Fruit fly (Drosophila melanogaster) whole organism, embryonic: Measurements from ENCODE around the gene CG9133.

ENCODE experiments used
- CG11247 ChIP-seq: fragments of 200-800 bp; sonication (Bioruptor generic); IDR thresholded peaks from 2 replicates; pipeline ENCODE4 v1.3.6; 2022; ENCODE audit warnings: missing biosample characterization, missing genetic modification characterization
- CG11504 ChIP-seq: fragments of 200-800 bp; sonication (Bioruptor generic); optimal IDR thresholded peaks from 3 replicates; lab custom pipeline; 2019; ENCODE audit warnings: missing biosample characterization, mild to moderate bottlenecking, missing genetic modification characterization, moderate library complexity
- CG12155 ChIP-seq: fragments of 200-800 bp; sonication (Bioruptor generic); optimal IDR thresholded peaks from 3 replicates; lab custom pipeline; 2016; ENCODE audit warnings: missing biosample characterization, missing genetic modification characterization
- CG16779 ChIP-seq: fragments of 200-800 bp; sonication (Bioruptor generic); IDR thresholded peaks from 2 replicates; pipeline ENCODE4 v1.3.6; 2022; ENCODE audit warnings: missing biosample characterization, missing genetic modification characterization
- CG16813 ChIP-seq: fragments of 200-800 bp; sonication (Bioruptor generic); IDR thresholded peaks from 3 replicates; pipeline ENCODE4 v1.3.6; 2022; ENCODE audit warnings: missing biosample characterization, missing genetic modification characterization; ENCODE audit not compliant: partially characterized antibody
- CG17568 ChIP-seq: fragments of 200-800 bp; sonication (Bioruptor generic); optimal IDR thresholded peaks from 2 replicates; lab custom pipeline; 2018; ENCODE audit warnings: missing biosample characterization, mild to moderate bottlenecking, missing genetic modification characterization, moderate library complexity
- CG18011 ChIP-seq: fragments of 200-800 bp; sonication (Bioruptor generic); optimal IDR thresholded peaks from 2 replicates; lab custom pipeline; 2017; ENCODE audit warnings: missing biosample characterization, missing genetic modification characterization, mild to moderate bottlenecking, moderate library complexity, missing genotype
- CG2678 ChIP-seq: fragments of 200-800 bp; sonication (Bioruptor generic); optimal IDR thresholded peaks from 3 replicates; lab custom pipeline; 2019; ENCODE audit warnings: missing biosample characterization, mild to moderate bottlenecking, missing genetic modification characterization, moderate library complexity
- CG30020 ChIP-seq: fragments of 200-800 bp; optimal IDR thresholded peaks from 2 replicates; lab custom pipeline; 2019; ENCODE audit warnings: missing biosample characterization, mild to moderate bottlenecking, missing genetic modification characterization, moderate library complexity
- CG33557 ChIP-seq: fragments of 200-800 bp; sonication (Bioruptor generic); optimal IDR thresholded peaks from 2 replicates; lab custom pipeline; 2019; ENCODE audit warnings: missing biosample characterization, mild to moderate bottlenecking, missing genetic modification characterization, moderate library complexity
- CG4360 ChIP-seq: fragments of 200-800 bp; sonication (Bioruptor generic); IDR thresholded peaks from 2 replicates; pipeline ENCODE4 v1.3.6; 2022; ENCODE audit warnings: missing biosample characterization, missing genetic modification characterization
- CG5245 ChIP-seq: fragments of 200-800 bp; sonication (Bioruptor generic); optimal IDR thresholded peaks from 3 replicates; lab custom pipeline; 2016; ENCODE audit warnings: missing biosample characterization, missing genetic modification characterization
- CG6683 ChIP-seq: fragments of 200-800 bp; sonication (Bioruptor generic); optimal IDR thresholded peaks from 2 replicates; lab custom pipeline; 2017; ENCODE audit warnings: missing biosample characterization, mild to moderate bottlenecking, missing genetic modification characterization, missing genetic modification reagents
- CG7271 ChIP-seq: fragments of 200-800 bp; sonication (Bioruptor generic); optimal IDR thresholded peaks from 2 replicates; lab custom pipeline; 2018; ENCODE audit warnings: missing biosample characterization, mild to moderate bottlenecking, missing genetic modification characterization, moderate library complexity
- CG7786 ChIP-seq: fragments of 200-800 bp; sonication (Bioruptor generic); optimal IDR thresholded peaks from 2 replicates; lab custom pipeline; 2016; ENCODE audit warnings: missing biosample characterization, missing genetic modification characterization
- Dad ChIP-seq: fragments of 200-800 bp; sonication (Bioruptor generic); optimal IDR thresholded peaks from 3 replicates; lab custom pipeline; 2016; ENCODE audit warnings: missing biosample characterization, missing genetic modification characterization
- Fer1 ChIP-seq: fragments of 200-800 bp; sonication (Bioruptor generic); optimal IDR thresholded peaks from 2 replicates; lab custom pipeline; 2017; ENCODE audit warnings: missing biosample characterization, mild to moderate bottlenecking, missing genetic modification characterization
- Hr78 ChIP-seq, 2 experiments: fragments of 200-800 bp in 1 of 2; fragments of >200 bp in 1 of 2; sonication (Bioruptor generic) in 1 of 2; optimal IDR thresholded peaks; 2 replicates each; lab custom pipeline; 2017 to 2019; ENCODE audit warnings: missing biosample characterization in 2 of 2, missing genetic modification characterization in 2 of 2, mild to moderate bottlenecking in 1 of 2, moderate library complexity in 1 of 2
- Tbp ChIP-seq: fragments of >200 bp; optimal IDR thresholded peaks from 2 replicates; lab custom pipeline; 2018; ENCODE audit warnings: missing biosample characterization, missing genetic modification characterization
- ase ChIP-seq: fragments of 200-800 bp; sonication (Bioruptor generic); IDR thresholded peaks from 3 replicates; pipeline ENCODE4 v1.3.6; 2022; ENCODE audit warnings: missing biosample characterization, missing genetic modification characterization
- bowl ChIP-seq: fragments of 200-800 bp; sonication (Bioruptor generic); IDR thresholded peaks from 2 replicates; pipeline ENCODE4 v1.3.6; 2022; ENCODE audit warnings: missing biosample characterization, missing genetic modification characterization
- cg ChIP-seq: fragments of 200-800 bp; sonication (Bioruptor generic); optimal IDR thresholded peaks from 3 replicates; lab custom pipeline; 2019; ENCODE audit warnings: missing biosample characterization, mild to moderate bottlenecking, missing genetic modification characterization, moderate library complexity
- chif ChIP-seq, 2 experiments: fragments of 200-800 bp; sonication (Bioruptor generic); optimal IDR thresholded peaks; 3 replicates each; lab custom pipeline; 2016; ENCODE audit warnings: missing biosample characterization in 2 of 2, missing genetic modification characterization in 2 of 2
- dm ChIP-seq: fragments of 200-800 bp; sonication (Bioruptor generic); optimal IDR thresholded peaks from 3 replicates; lab custom pipeline; 2016; ENCODE audit warnings: missing biosample characterization, missing genetic modification characterization
- dpn ChIP-seq, 2 experiments: fragments of 200-800 bp; sonication (Bioruptor generic); optimal IDR thresholded peaks; 3 replicates each; lab custom pipeline; 2016; ENCODE audit warnings: missing biosample characterization in 2 of 2, missing genetic modification characterization in 2 of 2
- en ChIP-seq: fragments of 200-800 bp; sonication (Bioruptor generic); optimal IDR thresholded peaks from 2 replicates; lab custom pipeline; 2016; ENCODE audit warnings: missing biosample characterization, missing genetic modification characterization
- esg ChIP-seq: fragments of 200-800 bp; sonication (Bioruptor generic); conservative IDR thresholded peaks from 2 replicates; pipeline ENCODE4 v1.3.6; 2022; ENCODE audit warnings: missing biosample characterization, missing genetic modification characterization
- gcm2 ChIP-seq: fragments of 200-800 bp; sonication (Bioruptor generic); optimal IDR thresholded peaks from 2 replicates; lab custom pipeline; 2016; ENCODE audit warnings: missing biosample characterization, missing genetic modification characterization
- gsb-n ChIP-seq: fragments of 200-800 bp; sonication (Bioruptor generic); optimal IDR thresholded peaks from 3 replicates; lab custom pipeline; 2018; ENCODE audit warnings: missing biosample characterization, mild to moderate bottlenecking, missing genetic modification characterization
- gt ChIP-seq: fragments of 200-800 bp; sonication (Bioruptor generic); IDR thresholded peaks from 2 replicates; pipeline ENCODE4 v1.3.6; 2022; ENCODE audit warnings: missing biosample characterization, missing genetic modification characterization
- jumu ChIP-seq: fragments of 200-800 bp; sonication (Bioruptor generic); optimal IDR thresholded peaks from 3 replicates; lab custom pipeline; 2016; ENCODE audit warnings: missing biosample characterization, missing genetic modification characterization
- nau ChIP-seq: fragments of 200-800 bp; sonication (Bioruptor generic); optimal IDR thresholded peaks from 3 replicates; lab custom pipeline; 2017; ENCODE audit warnings: missing biosample characterization, mild to moderate bottlenecking, missing genetic modification characterization, missing genetic modification reagents
- otp ChIP-seq: fragments of 200-800 bp; sonication (Bioruptor generic); IDR thresholded peaks from 3 replicates; pipeline ENCODE4, ENCODE4 v1.3.6; 2022; ENCODE audit warnings: missing biosample characterization, missing genetic modification characterization
- pho ChIP-seq: fragments of 200-800 bp; sonication (Bioruptor generic); optimal IDR thresholded peaks from 2 replicates; lab custom pipeline; 2016; ENCODE audit warnings: missing biosample characterization, missing genetic modification characterization
- slbo ChIP-seq: fragments of 200-800 bp; sonication (Bioruptor generic); IDR thresholded peaks from 2 replicates; pipeline ENCODE4 v1.3.6; 2022; ENCODE audit warnings: missing biosample characterization, missing genetic modification characterization
- stc ChIP-seq: fragments of 200-800 bp; sonication (Bioruptor generic); IDR thresholded peaks from 2 replicates; pipeline ENCODE4 v1.3.6; 2022; ENCODE audit warnings: missing biosample characterization, missing genetic modification characterization
- tio ChIP-seq: fragments of 200-800 bp; sonication (Bioruptor generic); optimal IDR thresholded peaks from 2 replicates; lab custom pipeline; 2017; ENCODE audit warnings: missing biosample characterization, missing genetic modification characterization, inconsistent platforms
- toy ChIP-seq: fragments of 200-800 bp; sonication (Bioruptor generic); IDR thresholded peaks from 2 replicates; pipeline ENCODE4 v1.3.6; 2022; ENCODE audit warnings: missing biosample characterization, missing genetic modification characterization
- twi ChIP-seq: fragments of 200-800 bp; optimal IDR thresholded peaks from 2 replicates; lab custom pipeline; 2019; ENCODE audit warnings: missing biosample characterization, mild to moderate bottlenecking, missing genetic modification characterization, moderate library complexity

Gene CG9133

dm6 chr3L:1247627-1248295, 4.1 kb upstream of the CG9133 start, which contains the start of the genes Psf1 and Sac1 (continued):
- TF ChIP-seq stc: no peak
- peak; percentile 46 for TF ChIP-seq Dad (GFP tag; lab: Kevin White, UChicago)
- TF ChIP-seq CG17568 (GFP tag; lab: Kevin White, UChicago): no peak
- TF ChIP-seq CG6683: no peak
- no peak for TF ChIP-seq otp (GFP tag; lab: Robert Waterston, UW)
- peak; percentile 91 for TF ChIP-seq CG16813
- no peak for TF ChIP-seq gsb-n
- no peak for TF ChIP-seq cg (GFP tag; lab: Kevin White, UChicago)
- no peak for TF ChIP-seq CG11504
- TF ChIP-seq CG5245 (GFP tag; lab: Kevin White, UChicago): peak; percentile 22
- no peak for TF ChIP-seq gcm2 (GFP tag; lab: Kevin White, UChicago)
- TF ChIP-seq tio (GFP tag; lab: Kevin White, UChicago): no peak
- peak; percentile 50 for TF ChIP-seq CG33557 (GFP tag; lab: Kevin White, UChicago)
- peak; percentile 64 for TF ChIP-seq slbo (GFP tag; lab: Robert Waterston, UW)
- TF ChIP-seq CG2678: peak; percentile 48
- no peak for TF ChIP-seq bowl (GFP tag; lab: Robert Waterston, UW)
- peak; percentile 74 for TF ChIP-seq dm (GFP tag; lab: Kevin White, UChicago)
- TF ChIP-seq CG7271 (tag; lab: Kevin White, UChicago): no peak
- TF ChIP-seq Tbp (GFP tag; lab: Kevin White, UChicago): no peak
- no peak for TF ChIP-seq toy (GFP tag; lab: Robert Waterston, UW)
- no peak for TF ChIP-seq en (GFP tag; lab: Kevin White, UChicago)
- no peak for TF ChIP-seq nau
- TF ChIP-seq CG7786 (GFP tag; lab: Kevin White, UChicago): peak; percentile 55
- TF ChIP-seq CG11247 (GFP tag; lab: Robert Waterston, UW): no peak; the same call in 1 of the 2 replicates
- no peak for TF ChIP-seq Hr78 (GFP tag; optimal IDR thresholded peaks at IDR 0.05; lab: Kevin White, UChicago)
- TF ChIP-seq CG4360 (GFP tag; lab: Robert Waterston, UW): no peak
- no peak for TF ChIP-seq ase
- peak; percentile 57 for TF ChIP-seq pho (GFP tag; lab: Kevin White, UChicago)
- TF ChIP-seq CG16779 (GFP tag; lab: Robert Waterston, UW): no peak
- peak; percentile 28; the same call in 1 of the 2 replicates for TF ChIP-seq esg (GFP tag; lab: Robert Waterston, UW)
- peak; percentile 49 to 63 for TF ChIP-seq chif (GFP tag; optimal IDR thresholded peaks at IDR 0.05; lab: Kevin White, UChicago)
- peak; percentile 37 to 59 for TF ChIP-seq dpn (GFP tag; optimal IDR thresholded peaks at IDR 0.05; lab: Kevin White, UChicago)
- peak; percentile 83 for TF ChIP-seq CG30020 (tag; lab: Kevin White, UChicago)
- peak; percentile 70 for TF ChIP-seq CG12155
- TF ChIP-seq CG18011 (GFP tag; lab: Kevin White, UChicago): no peak
- TF ChIP-seq Fer1 (GFP tag; lab: Kevin White, UChicago): no peak
- TF ChIP-seq gt (GFP tag; lab: Robert Waterston, UW): no peak
- TF ChIP-seq, all 482 proteins: peak for 218

- TF ChIP-seq jumu (GFP tag; lab: Kevin White, UChicago) (no peak), twi (tag; lab: Kevin White, UChicago) (no peak), dm (GFP tag; lab: Kevin White, UChicago) (no peak)
These were observed 1.4 kb upstream of the CG9133 start, which contains the start of gene Bfc for dm6 chr3L:1250396-1250795. TSS of gene Bfc (plus strand) at chr3L:1250696.
